Worm (Caenorhabditis elegans) whole organism, young adult: ENCODE measurements around the gene sup-36.

ENCODE experiments used
- B0035.1 ChIP-seq: sonication (generic microtip); optimal IDR thresholded peaks from 2 replicates; lab custom pipeline; 2016; ENCODE audit warnings: missing genetic modification characterization, mild to moderate bottlenecking, missing compliant biosample characterization, missing genotype, missing genetic modification reagents
- B0336.3 ChIP-seq: fragments of 200-800 bp; sonication (Bioruptor generic); IDR thresholded peaks from 2 replicates; pipeline ENCODE4 v1.3.6; 2022; ENCODE audit warnings: missing genetic modification characterization, missing compliant biosample characterization
- D2030.7 ChIP-seq: fragments of 200-800 bp; sonication (Bioruptor generic); IDR thresholded peaks from 2 replicates; pipeline ENCODE4 v1.3.6; 2022; ENCODE audit warnings: missing genetic modification reagents, missing genetic modification characterization, missing compliant biosample characterization
- F10E7.11 ChIP-seq: sonication (generic microtip); optimal IDR thresholded peaks from 2 replicates; lab custom pipeline; 2017; ENCODE audit warnings: mild to moderate bottlenecking, missing genetic modification characterization, moderate library complexity, missing compliant biosample characterization
- F22D6.2 ChIP-seq: sonication (generic microtip); optimal IDR thresholded peaks from 2 replicates; lab custom pipeline; 2016; ENCODE audit warnings: mild to moderate bottlenecking, missing genetic modification characterization, missing compliant biosample characterization
- F49E8.2 ChIP-seq: sonication (generic microtip); optimal IDR thresholded peaks from 3 replicates; lab custom pipeline; 2017; ENCODE audit warnings: missing genetic modification characterization, mild to moderate bottlenecking, missing compliant biosample characterization, antibody characterized with exemption, moderate library complexity; ENCODE audit not compliant: insufficient read depth
- F57C9.4 ChIP-seq: sonication (generic microtip); optimal IDR thresholded peaks from 2 replicates; lab custom pipeline; 2017; ENCODE audit warnings: mild to moderate bottlenecking, missing genetic modification characterization, missing compliant biosample characterization
- Y53G8AR.9 ChIP-seq: fragments of 200-800 bp; sonication (Bioruptor generic); conservative IDR thresholded peaks from 2 replicates; pipeline ENCODE4 v1.3.6; 2022; ENCODE audit warnings: missing genetic modification reagents, missing genetic modification characterization, missing compliant biosample characterization
- Y79H2A.3 ChIP-seq: fragments of 200-800 bp; sonication (Bioruptor generic); conservative IDR thresholded peaks from 2 replicates; pipeline ENCODE4 v1.3.6; 2022; ENCODE audit warnings: missing genetic modification reagents, missing genetic modification characterization, missing compliant biosample characterization
- attf-3 ChIP-seq: fragments of 200-800 bp; sonication (Bioruptor generic); conservative IDR thresholded peaks from 2 replicates; pipeline ENCODE4 v1.3.6; 2022; ENCODE audit warnings: missing genetic modification reagents, missing genetic modification characterization, missing compliant biosample characterization
- attf-5 ChIP-seq: fragments of 200-800 bp; sonication (Bioruptor generic); optimal IDR thresholded peaks from 2 replicates; lab custom pipeline; 2018; ENCODE audit warnings: mild to moderate bottlenecking, missing genetic modification characterization, missing compliant biosample characterization
- bed-1 ChIP-seq: fragments of 200-800 bp; sonication (Bioruptor generic); IDR thresholded peaks from 2 replicates; pipeline ENCODE4 v1.3.6; 2022; ENCODE audit warnings: missing genetic modification reagents, missing genetic modification characterization, missing compliant biosample characterization
- cebp-1 ChIP-seq, 2 experiments: fragments of 200-800 bp in 1 of 2; sonication (Bioruptor generic) in 1 of 2; sonication (generic microtip) in 1 of 2; IDR thresholded peaks in 1 of 2; optimal IDR thresholded peaks in 1 of 2; 2 replicates each; pipeline versions ENCODE4 v1.3.6 to Lab custom; 2017 to 2022; ENCODE audit warnings: missing compliant biosample characterization in 2 of 2, missing genetic modification characterization in 2 of 2, mild to moderate bottlenecking in 1 of 2, missing genetic modification reagents in 1 of 2, moderate library complexity in 1 of 2
- ceh-58 ChIP-seq: fragments of 200-800 bp; sonication (Bioruptor generic); IDR thresholded peaks from 2 replicates; pipeline ENCODE4 v1.3.6; 2022; ENCODE audit warnings: missing genetic modification characterization, missing compliant biosample characterization
- chd-7 ChIP-seq: sonication (generic microtip); optimal IDR thresholded peaks from 2 replicates; lab custom pipeline; 2016; ENCODE audit warnings: mild to moderate bottlenecking, missing genetic modification characterization, moderate library complexity, missing compliant biosample characterization
- efl-1 ChIP-seq: fragments of 150-350 bp; optimal IDR thresholded peaks from 2 replicates; lab custom pipeline; 2014; ENCODE audit warnings: missing biosample characterization, missing genetic modification reagents, missing genetic modification characterization
- ekl-4 ChIP-seq: fragments of 200-800 bp; sonication (Bioruptor generic); IDR thresholded peaks from 2 replicates; pipeline ENCODE4 v1.3.6; 2022; ENCODE audit warnings: missing genetic modification reagents, missing genetic modification characterization, missing compliant biosample characterization
- fkh-3 ChIP-seq: sonication (generic microtip); optimal IDR thresholded peaks from 2 replicates; lab custom pipeline; 2016; ENCODE audit warnings: mild to moderate bottlenecking, missing genetic modification characterization, missing compliant biosample characterization
- hlh-12 ChIP-seq: sonication (generic microtip); optimal IDR thresholded peaks from 2 replicates; lab custom pipeline; 2016; ENCODE audit warnings: missing genetic modification characterization, missing compliant biosample characterization
- hrde-1 ChIP-seq: sonication (generic microtip); optimal IDR thresholded peaks from 2 replicates; lab custom pipeline; 2016; ENCODE audit warnings: missing genetic modification characterization, mild to moderate bottlenecking, missing compliant biosample characterization, moderate library complexity, missing genotype, missing genetic modification reagents, borderline replicate concordance
- madf-3 ChIP-seq: fragments of 200-800 bp; sonication (Bioruptor generic); IDR thresholded peaks from 2 replicates; pipeline ENCODE4 v1.3.6; 2022; ENCODE audit warnings: missing genetic modification reagents, missing genetic modification characterization, missing compliant biosample characterization
- madf-8 ChIP-seq: fragments of 200-800 bp; sonication (Bioruptor generic); conservative IDR thresholded peaks from 2 replicates; pipeline ENCODE4 v1.3.6; 2022; ENCODE audit warnings: missing genetic modification reagents, missing genetic modification characterization, missing compliant biosample characterization
- mcd-1 ChIP-seq: fragments of 200-800 bp; sonication (Bioruptor generic); IDR thresholded peaks from 2 replicates; pipeline ENCODE4 v1.3.6; 2022; ENCODE audit warnings: missing genetic modification reagents, missing genetic modification characterization, missing compliant biosample characterization
- mxl-1 ChIP-seq: sonication (generic microtip); optimal IDR thresholded peaks from 2 replicates; lab custom pipeline; 2016; ENCODE audit warnings: missing genetic modification characterization, missing compliant biosample characterization
- nfya-1 ChIP-seq: sonication (generic microtip); optimal IDR thresholded peaks from 2 replicates; lab custom pipeline; 2017; ENCODE audit warnings: antibody characterized with exemption, missing compliant biosample characterization, missing genetic modification characterization, borderline replicate concordance; ENCODE audit not compliant: insufficient read depth
- nhr-179 ChIP-seq: sonication (generic microtip); optimal IDR thresholded peaks from 2 replicates; lab custom pipeline; 2016; ENCODE audit warnings: mild to moderate bottlenecking, missing genetic modification characterization, missing compliant biosample characterization
- pha-4 ChIP-seq: fragments of 150-350 bp; sonication (generic microtip); optimal IDR thresholded peaks from 2 replicates; lab custom pipeline; 2014; ENCODE audit warnings: missing biosample characterization, missing genetic modification reagents, missing genetic modification characterization
- rcor-1 ChIP-seq: fragments of 200-800 bp; sonication (Bioruptor generic); IDR thresholded peaks from 2 replicates; pipeline ENCODE4 v1.3.6; 2022; ENCODE audit warnings: missing genetic modification reagents, missing genetic modification characterization, missing compliant biosample characterization
- repo-1 ChIP-seq: sonication (generic microtip); optimal IDR thresholded peaks from 2 replicates; lab custom pipeline; 2017; ENCODE audit warnings: mild to moderate bottlenecking, missing genetic modification characterization, missing compliant biosample characterization
- somi-1 ChIP-seq: fragments of 200-800 bp; sonication (Bioruptor generic); optimal IDR thresholded peaks from 2 replicates; lab custom pipeline; 2018; ENCODE audit warnings: mild to moderate bottlenecking, missing genetic modification characterization, missing compliant biosample characterization
- tlf-1 ChIP-seq: fragments of 200-800 bp; sonication (Bioruptor generic); optimal IDR thresholded peaks from 2 replicates; lab custom pipeline; 2018; ENCODE audit warnings: mild to moderate bottlenecking, missing genetic modification characterization, missing compliant biosample characterization
- zim-3 ChIP-seq: sonication (generic microtip); optimal IDR thresholded peaks from 2 replicates; lab custom pipeline; 2017; ENCODE audit warnings: mild to moderate bottlenecking, missing genetic modification characterization, moderate library complexity, missing compliant biosample characterization
- ztf-26 ChIP-seq: sonication (generic microtip); optimal IDR thresholded peaks from 2 replicates; lab custom pipeline; 2017; ENCODE audit warnings: missing genetic modification characterization, missing compliant biosample characterization
- ztf-6 ChIP-seq: fragments of 200-800 bp; sonication (Bioruptor generic); IDR thresholded peaks from 2 replicates; pipeline ENCODE4 v1.3.6; 2022; ENCODE audit warnings: missing genetic modification reagents, missing genetic modification characterization, missing compliant biosample characterization

The sup-36 gene

ce11 chrIV:6602376-6602775, 902 bp downstream of the sup-36 start, which contains the start of gene F15B10.3:
Gene F15B10.3, plus strand, starts transcription at chrIV:6602676.
- TF ChIP-seq mxl-1 (tag; lab: Kevin White, UChicago): no peak
- TF ChIP-seq madf-8 (GFP tag; lab: Robert Waterston, UW): no peak
- no peak for TF ChIP-seq hrde-1 (tag; lab: Kevin White, UChicago)
- TF ChIP-seq ztf-6 (GFP tag; lab: Robert Waterston, UW): no peak
- TF ChIP-seq rcor-1 (GFP tag; lab: Robert Waterston, UW): no peak
- TF ChIP-seq B0336.3 (GFP tag; lab: Robert Waterston, UW): no peak
- no peak for TF ChIP-seq F10E7.11 (tag; lab: Kevin White, UChicago)
- TF ChIP-seq nhr-179 (tag; lab: Kevin White, UChicago): no peak
- no peak for TF ChIP-seq ceh-58
- no peak for TF ChIP-seq tlf-1 (GFP tag; lab: Kevin White, UChicago)
- TF ChIP-seq chd-7 (tag; lab: Kevin White, UChicago): no peak
- no peak for TF ChIP-seq Y53G8AR.9 (GFP tag; lab: Robert Waterston, UW)
- no peak for TF ChIP-seq mcd-1 (GFP tag; lab: Robert Waterston, UW)
- TF ChIP-seq madf-3 (GFP tag; lab: Robert Waterston, UW): no peak
- no peak for TF ChIP-seq D2030.7 (GFP tag; lab: Robert Waterston, UW)
- no peak for TF ChIP-seq zim-3 (tag; lab: Kevin White, UChicago)
- TF ChIP-seq Y79H2A.3 (GFP tag; lab: Robert Waterston, UW): no peak
- no peak for TF ChIP-seq F57C9.4 (tag; lab: Kevin White, UChicago)
- TF ChIP-seq pha-4 (tag; lab: Kevin White, UChicago): no peak

- TF ChIP-seq F49E8.2 (tag; lab: Kevin White, UChicago) (no peak), fkh-3 (tag; lab: Kevin White, UChicago) (no peak), B0336.3 (GFP tag; lab: Robert Waterston, UW) (no peak), chd-7 (tag; lab: Kevin White, UChicago) (peak; percentile 8), repo-1 (peak; percentile 53), F22D6.2 (tag; lab: Kevin White, UChicago) (no peak), attf-5 (GFP tag; lab: Kevin White, UChicago) (no peak), bed-1 (GFP tag; lab: Robert Waterston, UW) (no peak), cebp-1 (GFP tag; IDR thresholded peaks at IDR 0.05; lab: Robert Waterston, UW) (no peak), cebp-1 (tag; optimal IDR thresholded peaks at IDR 0.05; lab: Kevin White, UChicago) (no peak), ceh-58 (no peak), ekl-4 (no peak), somi-1 (GFP tag; lab: Kevin White, UChicago) (no peak), hlh-12 (tag; lab: Kevin White, UChicago) (no peak), ztf-26 (tag; lab: Kevin White, UChicago) (no peak)
These were observed 2.1 kb downstream of the sup-36 start for ce11 chrIV:6603549-6603948.

- TF ChIP-seq efl-1 (GFP tag; lab: Kevin White, UChicago) (no peak), B0035.1 (tag; lab: Kevin White, UChicago) (no peak), nfya-1 (tag; lab: Kevin White, UChicago) (no peak)
These were observed 4.4 kb downstream of the sup-36 start, which contains the start of gene nstp-2 for ce11 chrIV:6605863-6606262. Gene nstp-2, minus strand, starts transcription at chrIV:6606188.

- TF ChIP-seq cebp-1 (GFP tag; IDR thresholded peaks at IDR 0.05; lab: Robert Waterston, UW) (no peak), cebp-1 (tag; optimal IDR thresholded peaks at IDR 0.05; lab: Kevin White, UChicago) (peak; percentile 5), attf-3 (GFP tag; lab: Robert Waterston, UW) (no peak)
These were observed 5.1 kb downstream of the sup-36 start for ce11 chrIV:6606587-6606986.
